Worm (Caenorhabditis elegans) whole organism, young adult: ENCODE data around the gene E02H1.6.

ENCODE experiments used
- B0035.1 ChIP-seq: sonication (generic microtip); optimal IDR thresholded peaks from 2 replicates; lab custom pipeline; 2016; ENCODE audit warnings: missing genetic modification characterization, mild to moderate bottlenecking, missing compliant biosample characterization, missing genotype, missing genetic modification reagents
- B0336.3 ChIP-seq: fragments of 200-800 bp; sonication (Bioruptor generic); IDR thresholded peaks from 2 replicates; pipeline ENCODE4 v1.3.6; 2022; ENCODE audit warnings: missing genetic modification characterization, missing compliant biosample characterization
- F55B11.4 ChIP-seq: sonication (generic microtip); optimal IDR thresholded peaks from 2 replicates; lab custom pipeline; 2016; ENCODE audit warnings: missing compliant biosample characterization, missing genetic modification characterization, borderline replicate concordance; ENCODE audit not compliant: insufficient read depth
- Y53G8AR.9 ChIP-seq: fragments of 200-800 bp; sonication (Bioruptor generic); conservative IDR thresholded peaks from 2 replicates; pipeline ENCODE4 v1.3.6; 2022; ENCODE audit warnings: missing genetic modification reagents, missing genetic modification characterization, missing compliant biosample characterization
- Y56A3A.18 ChIP-seq: fragments of 200-800 bp; sonication (Bioruptor generic); IDR thresholded peaks from 2 replicates; pipeline ENCODE4 v1.3.6; 2022; ENCODE audit warnings: missing genetic modification reagents, missing genetic modification characterization, missing compliant biosample characterization
- Y67H2A.10 ChIP-seq: fragments of 200-800 bp; sonication (Bioruptor generic); conservative IDR thresholded peaks from 2 replicates; pipeline ENCODE4 v1.3.6; 2022; ENCODE audit warnings: missing genetic modification reagents, missing genetic modification characterization, missing compliant biosample characterization
- Y79H2A.3 ChIP-seq: fragments of 200-800 bp; sonication (Bioruptor generic); conservative IDR thresholded peaks from 2 replicates; pipeline ENCODE4 v1.3.6; 2022; ENCODE audit warnings: missing genetic modification reagents, missing genetic modification characterization, missing compliant biosample characterization
- akir-1 ChIP-seq: fragments of 200-800 bp; sonication (Bioruptor generic); optimal IDR thresholded peaks from 2 replicates; lab custom pipeline; 2018; ENCODE audit warnings: mild to moderate bottlenecking, missing genetic modification characterization, moderate library complexity, missing compliant biosample characterization
- atf-7 ChIP-seq: sonication (generic microtip); optimal IDR thresholded peaks from 2 replicates; lab custom pipeline; 2017; ENCODE audit warnings: mild to moderate bottlenecking, missing genetic modification characterization, missing compliant biosample characterization
- cebp-1 ChIP-seq, 2 experiments: fragments of 200-800 bp in 1 of 2; sonication (Bioruptor generic) in 1 of 2; sonication (generic microtip) in 1 of 2; IDR thresholded peaks in 1 of 2; optimal IDR thresholded peaks in 1 of 2; 2 replicates each; pipeline versions ENCODE4 v1.3.6 to Lab custom; 2017 to 2022; ENCODE audit warnings: missing compliant biosample characterization in 2 of 2, missing genetic modification characterization in 2 of 2, mild to moderate bottlenecking in 1 of 2, missing genetic modification reagents in 1 of 2, moderate library complexity in 1 of 2
- dox-1 ChIP-seq: fragments of 200-800 bp; sonication (Bioruptor generic); IDR thresholded peaks from 2 replicates; pipeline ENCODE4 v1.3.6; 2022; ENCODE audit warnings: missing genetic modification reagents, missing genetic modification characterization, missing compliant biosample characterization
- dpff-1 ChIP-seq: sonication (generic microtip); optimal IDR thresholded peaks from 2 replicates; lab custom pipeline; 2017; ENCODE audit warnings: mild to moderate bottlenecking, missing genetic modification characterization, missing compliant biosample characterization
- dpl-1 ChIP-seq: fragments of 150-350 bp; optimal IDR thresholded peaks from 2 replicates; lab custom pipeline; 2014; ENCODE audit warnings: missing biosample characterization, missing genetic modification reagents, missing genetic modification characterization
- egrh-3 ChIP-seq: fragments of 200-800 bp; sonication (Bioruptor generic); IDR thresholded peaks from 2 replicates; pipeline ENCODE4 v1.3.6; 2022; ENCODE audit warnings: missing genetic modification reagents, missing genetic modification characterization, missing compliant biosample characterization
- ekl-4 ChIP-seq: fragments of 200-800 bp; sonication (Bioruptor generic); IDR thresholded peaks from 2 replicates; pipeline ENCODE4 v1.3.6; 2022; ENCODE audit warnings: missing genetic modification reagents, missing genetic modification characterization, missing compliant biosample characterization
- ets-4 ChIP-seq: fragments of 200-800 bp; sonication (Bioruptor generic); optimal IDR thresholded peaks from 2 replicates; lab custom pipeline; 2018; ENCODE audit warnings: mild to moderate bottlenecking, missing genetic modification characterization, missing compliant biosample characterization
- him-1 ChIP-seq: sonication (generic microtip); optimal IDR thresholded peaks from 2 replicates; lab custom pipeline; 2016; ENCODE audit warnings: missing genotype, missing genetic modification reagents, missing genetic modification characterization, missing compliant biosample characterization
- hmg-1.2 ChIP-seq: fragments of 200-800 bp; sonication (Bioruptor generic); IDR thresholded peaks from 2 replicates; pipeline ENCODE4 v1.3.6; 2022; ENCODE audit warnings: missing genetic modification reagents, missing genetic modification characterization, missing compliant biosample characterization
- hsf-1 ChIP-seq: fragments of 200-800 bp; sonication (Bioruptor generic); IDR thresholded peaks from 2 replicates; pipeline ENCODE4 v1.3.6; 2022; ENCODE audit warnings: missing genetic modification reagents, missing genetic modification characterization, missing compliant biosample characterization
- let-526 ChIP-seq: fragments of 200-800 bp; sonication (Bioruptor generic); IDR thresholded peaks from 2 replicates; pipeline ENCODE4 v1.3.6; 2022; ENCODE audit warnings: missing genetic modification reagents, missing genetic modification characterization, missing compliant biosample characterization
- let-607 ChIP-seq, 2 experiments: fragments of 200-800 bp in 1 of 2; sonication (Bioruptor generic) in 1 of 2; sonication (generic microtip) in 1 of 2; optimal IDR thresholded peaks; 2 replicates each; lab custom pipeline; 2016 to 2018; ENCODE audit warnings: mild to moderate bottlenecking in 2 of 2, missing compliant biosample characterization in 2 of 2, missing genetic modification characterization in 2 of 2, moderate library complexity in 2 of 2, missing genotype in 1 of 2
- lin-26 ChIP-seq: fragments of 200-800 bp; sonication (Bioruptor generic); IDR thresholded peaks from 2 replicates; pipeline ENCODE4 v1.3.6; 2022; ENCODE audit warnings: missing genetic modification reagents, missing genetic modification characterization, missing compliant biosample characterization
- lin-35 ChIP-seq, 3 experiments: fragments of 150-350 bp in 2 of 3; sonication (generic microtip) in 1 of 3; optimal IDR thresholded peaks; 2 replicates each; lab custom pipeline; 2014 to 2018; ENCODE audit warnings: missing biosample characterization in 3 of 3, missing genetic modification characterization in 3 of 3, missing genetic modification reagents in 3 of 3
- lin-40 ChIP-seq: sonication (generic microtip); optimal IDR thresholded peaks from 2 replicates; lab custom pipeline; 2016; ENCODE audit warnings: missing genetic modification characterization, mild to moderate bottlenecking, missing compliant biosample characterization, missing genotype, missing genetic modification reagents
- lsy-27 ChIP-seq: sonication (generic microtip); optimal IDR thresholded peaks from 2 replicates; lab custom pipeline; 2017; ENCODE audit warnings: missing genetic modification characterization, mild to moderate bottlenecking, missing compliant biosample characterization, antibody characterized with exemption, missing genotype, borderline replicate concordance; ENCODE audit not compliant: insufficient read depth
- mcd-1 ChIP-seq: fragments of 200-800 bp; sonication (Bioruptor generic); IDR thresholded peaks from 2 replicates; pipeline ENCODE4 v1.3.6; 2022; ENCODE audit warnings: missing genetic modification reagents, missing genetic modification characterization, missing compliant biosample characterization
- mes-4 ChIP-seq: sonication (generic microtip); optimal IDR thresholded peaks from 2 replicates; lab custom pipeline; 2016; ENCODE audit warnings: missing genotype, missing genetic modification characterization, missing compliant biosample characterization
- nhr-80 ChIP-seq: sonication (generic microtip); optimal IDR thresholded peaks from 2 replicates; lab custom pipeline; 2016; ENCODE audit warnings: missing genetic modification characterization, missing compliant biosample characterization
- nhr-90 ChIP-seq: sonication (generic microtip); optimal IDR thresholded peaks from 2 replicates; lab custom pipeline; 2016; ENCODE audit warnings: missing genotype, mild to moderate bottlenecking, missing genetic modification characterization, missing compliant biosample characterization
- pbrm-1 ChIP-seq: fragments of 200-800 bp; sonication (Bioruptor generic); IDR thresholded peaks from 2 replicates; pipeline ENCODE4 v1.3.6; 2022; ENCODE audit warnings: missing genetic modification reagents, missing genetic modification characterization, missing compliant biosample characterization
- rcor-1 ChIP-seq: fragments of 200-800 bp; sonication (Bioruptor generic); IDR thresholded peaks from 2 replicates; pipeline ENCODE4 v1.3.6; 2022; ENCODE audit warnings: missing genetic modification reagents, missing genetic modification characterization, missing compliant biosample characterization
- rpc-1 ChIP-seq, 2 experiments: fragments of 150-350 bp in 1 of 2; sonication (generic microtip) in 1 of 2; optimal IDR thresholded peaks; 2 replicates each; lab custom pipeline; 2014 to 2018; ENCODE audit warnings: missing biosample characterization in 1 of 2, missing genetic modification characterization in 1 of 2, missing genetic modification reagents in 1 of 2, missing genotype in 1 of 2
- snpc-1.1 ChIP-seq: sonication (generic microtip); optimal IDR thresholded peaks from 2 replicates; lab custom pipeline; 2017; ENCODE audit warnings: missing genetic modification characterization, mild to moderate bottlenecking, missing compliant biosample characterization, antibody characterized with exemption, moderate library complexity, missing genotype, missing genetic modification reagents; ENCODE audit not compliant: insufficient read depth
- tlf-1 ChIP-seq: fragments of 200-800 bp; sonication (Bioruptor generic); optimal IDR thresholded peaks from 2 replicates; lab custom pipeline; 2018; ENCODE audit warnings: mild to moderate bottlenecking, missing genetic modification characterization, missing compliant biosample characterization
- unc-62 ChIP-seq: fragments of 150-350 bp; optimal IDR thresholded peaks from 2 replicates; lab custom pipeline; 2014; ENCODE audit warnings: missing biosample characterization, missing genetic modification reagents, missing genetic modification characterization
- xnd-1 ChIP-seq: sonication (generic microtip); optimal IDR thresholded peaks from 2 replicates; lab custom pipeline; 2016; ENCODE audit warnings: missing genotype, missing genetic modification reagents, missing genetic modification characterization, missing compliant biosample characterization
- zfh-2 ChIP-seq: fragments of 200-800 bp; sonication (Bioruptor generic); conservative IDR thresholded peaks from 2 replicates; pipeline ENCODE4 v1.3.6; 2022; ENCODE audit warnings: missing genetic modification reagents, missing genetic modification characterization, missing compliant biosample characterization
- ztf-18 ChIP-seq: sonication (generic microtip); optimal IDR thresholded peaks from 2 replicates; lab custom pipeline; 2016; ENCODE audit warnings: missing genotype, mild to moderate bottlenecking, missing genetic modification characterization, missing compliant biosample characterization
- ztf-22 ChIP-seq: fragments of 200-800 bp; sonication (Bioruptor generic); optimal IDR thresholded peaks from 2 replicates; lab custom pipeline; 2018; ENCODE audit warnings: mild to moderate bottlenecking, missing genetic modification characterization, moderate library complexity, missing compliant biosample characterization
- ztf-26 ChIP-seq: sonication (generic microtip); optimal IDR thresholded peaks from 2 replicates; lab custom pipeline; 2017; ENCODE audit warnings: missing genetic modification characterization, missing compliant biosample characterization
- ztf-28 ChIP-seq: fragments of 200-800 bp; sonication (Bioruptor generic); IDR thresholded peaks from 2 replicates; pipeline ENCODE4 v1.3.6; 2022; ENCODE audit warnings: missing genetic modification reagents, missing genetic modification characterization, missing compliant biosample characterization
- ztf-6 ChIP-seq: fragments of 200-800 bp; sonication (Bioruptor generic); IDR thresholded peaks from 2 replicates; pipeline ENCODE4 v1.3.6; 2022; ENCODE audit warnings: missing genetic modification reagents, missing genetic modification characterization, missing compliant biosample characterization

E02H1.6 gene

DNA sequence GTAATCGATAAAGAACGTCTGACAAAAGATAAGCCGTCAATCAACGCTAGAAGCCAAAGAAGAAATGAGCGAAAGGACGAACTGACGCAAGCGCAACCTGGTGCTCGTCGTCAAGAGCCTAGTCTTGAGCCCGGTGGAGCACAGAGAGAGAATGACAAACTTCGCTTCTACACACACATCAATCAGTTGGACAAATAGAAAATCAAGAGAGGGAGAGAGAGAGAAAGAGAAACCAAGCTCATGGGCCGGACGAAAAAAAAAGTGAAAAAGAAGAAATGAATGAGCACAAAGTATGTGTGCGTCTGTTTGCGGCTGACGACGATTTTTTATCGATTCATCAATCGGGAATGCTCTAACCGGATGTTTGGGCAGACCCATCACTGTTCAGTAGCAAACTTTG, 24.6 kb downstream of the E02H1.6 start (continued):
- TF ChIP-seq lin-40 (tag; lab: Kevin White, UChicago) (no peak), Y67H2A.10 (GFP tag; lab: Robert Waterston, UW) (no peak), ekl-4 (GFP tag; lab: Robert Waterston, UW) (peak; percentile 27; the same call in 1 of the 2 replicates), dox-1 (GFP tag; lab: Robert Waterston, UW) (0 out of 2 replicates have a peak, but pooled peaks have one; percentile 14), mcd-1 (0 out of 2 replicates have a peak, but pooled peaks have one; percentile 35), ztf-18 (tag; lab: Kevin White, UChicago) (no peak), zfh-2 (peak; percentile 41), hmg-1.2 (GFP tag; lab: Robert Waterston, UW) (peak; percentile 14; the same call in 1 of the 2 replicates), ztf-28 (GFP tag; lab: Robert Waterston, UW) (no peak), lsy-27 (tag; lab: Kevin White, UChicago) (no peak), xnd-1 (tag; lab: Kevin White, UChicago) (no peak)
- TF ChIP-seq, all 124 proteins: peak for 7

DNA sequence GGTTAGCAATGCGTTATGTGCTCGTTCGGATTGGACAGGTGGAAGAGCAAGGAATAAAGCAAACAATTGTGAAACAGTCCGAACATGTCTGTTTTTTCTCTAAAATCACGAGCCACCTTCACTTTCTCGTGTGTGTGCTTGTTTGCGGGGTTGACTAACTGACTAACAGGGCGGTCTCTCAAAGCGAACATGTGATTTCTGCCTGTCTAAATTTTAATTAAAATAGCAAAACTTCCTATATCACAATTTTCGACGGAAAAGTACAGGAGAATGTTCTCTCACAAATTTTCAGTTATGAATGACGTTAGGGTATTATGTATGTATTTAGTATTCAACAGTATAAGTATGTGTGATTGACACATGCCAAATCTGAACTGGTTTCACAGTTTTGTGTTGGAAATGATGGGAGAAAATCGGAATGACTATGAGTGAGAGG, 25.4 kb downstream of the E02H1.6 start:
- TF ChIP-seq lin-40 (tag; lab: Kevin White, UChicago) (no peak), ztf-18 (tag; lab: Kevin White, UChicago) (peak; percentile 1), ztf-6 (GFP tag; lab: Robert Waterston, UW) (no peak), let-607 (tag; optimal IDR thresholded peaks at IDR 0.05; lab: Kevin White, UChicago) (peak; percentile 95 to 97), hmg-1.2 (GFP tag; lab: Robert Waterston, UW) (no peak), lin-35 (GFP tag; optimal IDR thresholded peaks at IDR 0.05; lab: Kevin White, UChicago) (no peak), ztf-22 (GFP tag; lab: Kevin White, UChicago) (peak; percentile 31), snpc-1.1 (no peak), ztf-26 (no peak), ekl-4 (GFP tag; lab: Robert Waterston, UW) (no peak), rcor-1 (GFP tag; lab: Robert Waterston, UW) (no peak), B0035.1 (tag; lab: Kevin White, UChicago) (no peak), ets-4 (GFP tag; lab: Kevin White, UChicago) (no peak), dox-1 (GFP tag; lab: Robert Waterston, UW) (peak; percentile 45; the same call in 1 of the 2 replicates), nhr-80 (tag; lab: Kevin White, UChicago) (peak; percentile 92), mes-4 (tag; lab: Kevin White, UChicago) (no peak), unc-62 (GFP tag; lab: Kevin White, UChicago) (peak; percentile 96), Y53G8AR.9 (GFP tag; lab: Robert Waterston, UW) (0 out of 2 replicates have a peak, but pooled peaks have one; percentile 46), rpc-1 (optimal IDR thresholded peaks at IDR 0.05; lab: Kevin White, UChicago) (no peak), rpc-1 (tag; optimal IDR thresholded peaks at IDR 0.05; lab: Kevin White, UChicago) (no peak), akir-1 (peak; percentile 6), dpff-1 (no peak), him-1 (tag; lab: Kevin White, UChicago) (no peak), Y56A3A.18 (GFP tag; lab: Robert Waterston, UW) (0 out of 2 replicates have a peak, but pooled peaks have one; percentile 17), let-526 (0 out of 2 replicates have a peak, but pooled peaks have one; percentile 57), egrh-3 (GFP tag; lab: Robert Waterston, UW) (no peak), tlf-1 (GFP tag; lab: Kevin White, UChicago) (peak; percentile 39), atf-7 (tag; lab: Kevin White, UChicago) (peak; percentile 48), F55B11.4 (tag; lab: Kevin White, UChicago) (no peak), lin-26 (GFP tag; lab: Robert Waterston, UW) (no peak), nhr-90 (tag; lab: Kevin White, UChicago) (peak; percentile 16), dpl-1 (GFP tag; lab: Kevin White, UChicago) (no peak), B0336.3 (GFP tag; lab: Robert Waterston, UW) (0 out of 2 replicates have a peak, but pooled peaks have one; percentile 25), cebp-1 (GFP tag; IDR thresholded peaks at IDR 0.05; lab: Robert Waterston, UW) (peak; percentile 69), cebp-1 (tag; optimal IDR thresholded peaks at IDR 0.05; lab: Kevin White, UChicago) (peak; percentile 82), Y79H2A.3 (GFP tag; lab: Robert Waterston, UW) (no peak), pbrm-1 (GFP tag; lab: Robert Waterston, UW) (0 out of 2 replicates have a peak, but pooled peaks have one; percentile 25), hsf-1 (no peak)
